Fruit fly (Drosophila melanogaster): ENCODE results near the gene CG13931.

The CG13931 gene

DNA sequence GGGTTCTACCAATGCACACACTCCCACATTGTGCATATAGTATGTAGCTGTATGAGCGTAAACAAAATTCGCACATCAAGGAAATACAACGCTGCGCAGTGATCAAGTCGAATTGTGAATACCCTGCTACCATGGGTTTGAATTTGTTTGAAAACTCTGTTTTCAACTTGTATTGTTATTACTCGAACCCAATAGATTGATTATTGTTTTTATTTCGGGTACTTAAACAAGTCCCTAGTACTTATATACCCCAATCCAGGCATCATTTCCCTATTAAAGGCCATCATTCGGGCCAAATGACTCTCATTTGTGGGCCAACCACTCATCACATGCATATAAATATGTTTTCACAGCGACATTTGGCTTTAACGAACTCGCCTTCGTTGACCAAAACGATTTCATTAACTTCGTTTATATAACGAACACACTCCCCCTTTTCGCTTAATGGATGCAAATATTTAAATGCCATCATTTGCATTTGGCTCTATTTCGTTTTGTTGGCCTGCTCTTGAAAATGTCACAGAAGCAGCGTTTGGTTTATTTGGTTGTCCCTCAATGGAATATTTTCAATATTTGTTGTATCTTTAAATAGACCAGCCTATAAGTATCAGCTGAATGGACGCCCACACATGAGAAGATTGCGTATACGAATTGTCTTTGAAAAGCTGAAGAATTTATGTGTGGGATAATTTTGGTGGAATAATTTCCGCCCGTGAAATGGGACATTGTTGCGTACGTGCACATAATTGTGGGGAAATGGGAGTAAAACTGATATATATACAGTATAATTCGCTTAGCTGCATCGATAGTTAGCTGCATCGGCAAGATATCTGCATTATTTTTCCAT, 38.1 kb upstream of the CG13931 start (continued):
- TF ChIP-seq topi (GFP tag; optimal IDR thresholded peaks at IDR 0.05) (peak; percentile 36), CG10669 (GFP tag; optimal IDR thresholded peaks at IDR 0.05) (no peak), lz (GFP tag; optimal IDR thresholded peaks at IDR 0.05) (peak; percentile 75), CG4318 (GFP tag; optimal IDR thresholded peaks at IDR 0.05) (no peak), CG9139 (GFP tag; optimal IDR thresholded peaks at IDR 0.05) (no peak), Hr38 (GFP tag; optimal IDR thresholded peaks at IDR 0.05) (no peak), Ets96B (tag; optimal IDR thresholded peaks at IDR 0.05) (no peak), fkh (GFP tag; optimal IDR thresholded peaks at IDR 0.05) (peak; percentile 14), Eip93F (GFP tag; optimal IDR thresholded peaks at IDR 0.05) (no peak), CG11762 (GFP tag; optimal IDR thresholded peaks at IDR 0.05; ENCODE audit: insufficient read depth) (no peak), dsx (GFP tag; optimal IDR thresholded peaks at IDR 0.05; ENCODE audit: poor library complexity, severe bottlenecking) (no peak), Gug (GFP tag; IDR thresholded peaks at IDR 0.05) (peak; percentile 50)

DNA sequence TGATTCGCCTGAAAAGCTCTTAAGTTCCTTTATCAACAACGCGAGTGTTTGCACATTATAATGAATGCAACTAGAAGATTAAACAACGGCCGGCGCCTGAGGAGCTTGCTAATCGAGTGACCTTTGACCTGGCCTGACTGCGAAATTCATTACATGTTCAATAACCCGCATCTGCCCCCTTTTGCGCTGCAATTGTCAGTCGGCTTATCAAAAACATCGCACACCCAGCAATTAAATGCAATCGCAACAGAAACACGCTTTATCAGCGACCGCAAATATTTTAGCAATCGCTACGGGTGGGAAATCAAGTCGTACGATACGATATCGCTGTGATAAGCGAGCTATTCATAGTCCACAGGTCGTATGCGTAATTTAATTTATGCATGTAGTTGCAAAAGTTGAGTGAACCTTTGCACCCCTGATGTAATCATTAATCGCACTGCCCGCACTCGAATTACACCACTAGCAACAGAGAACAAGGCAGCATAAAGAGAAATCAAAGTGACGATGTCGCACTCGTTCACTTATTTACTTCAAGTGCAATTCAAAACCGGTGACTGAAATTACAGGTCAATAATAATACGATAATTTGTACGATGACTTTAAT, 37.4 kb upstream of the CG13931 start:
- TF ChIP-seq Met (GFP tag; optimal IDR thresholded peaks at IDR 0.05) = no peak
- TF ChIP-seq CG6163 (GFP tag; IDR thresholded peaks at IDR 0.05) = 0 out of 3 replicates have a peak, but pooled peaks have one; percentile 14
- no peak for TF ChIP-seq spab (GFP tag; optimal IDR thresholded peaks at IDR 0.05)
- peak; percentile 38 for TF ChIP-seq CG6276 (GFP tag; optimal IDR thresholded peaks at IDR 0.05)
- peak; percentile 81 for TF ChIP-seq vri (GFP tag; optimal IDR thresholded peaks at IDR 0.05)
- TF ChIP-seq CG15336 (GFP tag; IDR thresholded peaks at IDR 0.05) = 0 out of 2 replicates have a peak, but pooled peaks have one; percentile 15
- peak; percentile 96 for TF ChIP-seq svp (GFP tag)
- TF ChIP-seq eg (GFP tag; IDR thresholded peaks at IDR 0.05) = 0 out of 3 replicates have a peak, but pooled peaks have one; percentile 16
- peak in 1 of 2 experiments; percentile 37 for TF ChIP-seq ss (GFP tag; optimal IDR thresholded peaks at IDR 0.05)

DNA sequence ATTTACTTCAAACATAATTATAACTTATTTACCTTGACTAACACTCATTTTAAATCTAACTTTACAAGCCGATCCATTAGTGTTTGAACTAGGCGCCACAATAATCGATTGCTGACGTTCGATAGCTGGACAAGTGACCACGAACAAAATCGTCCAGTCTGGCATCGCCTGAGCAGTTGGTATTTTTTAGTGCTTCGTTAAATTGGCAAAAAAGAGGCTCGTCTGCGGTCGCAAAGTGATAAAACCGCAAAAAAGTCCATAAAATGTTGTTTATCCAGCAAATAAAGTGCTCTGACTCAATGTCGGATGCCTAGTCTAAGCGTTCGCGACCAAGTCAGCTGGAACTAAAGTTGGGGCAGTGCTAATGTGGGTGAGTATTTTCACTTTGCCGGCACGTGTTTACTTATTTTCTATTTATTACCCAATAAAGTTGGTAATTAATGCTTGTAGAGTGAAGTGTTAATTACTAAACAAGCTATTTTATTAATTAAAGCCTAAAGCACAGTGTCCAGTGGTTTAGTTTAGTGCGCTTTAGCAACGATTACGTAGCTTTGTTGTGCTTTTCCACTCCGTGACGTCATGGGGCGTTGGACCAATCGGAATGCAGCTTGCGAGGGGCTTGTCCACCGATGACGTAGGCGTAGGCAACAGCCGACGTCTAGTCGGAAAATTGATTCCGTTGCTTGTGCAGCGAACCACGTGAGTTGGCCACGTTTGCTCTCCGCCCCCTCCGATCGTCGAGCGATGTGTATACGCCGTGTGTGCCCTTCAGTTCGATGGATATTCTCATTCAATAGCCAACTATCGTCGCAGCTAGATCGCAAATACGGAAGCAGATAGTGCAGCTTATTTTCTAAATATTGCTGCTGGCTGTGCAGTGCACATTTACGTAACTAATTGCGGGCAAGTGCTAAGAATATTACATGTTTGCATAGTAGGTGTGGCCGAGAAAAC, 36.4 kb upstream of the CG13931 start, which contains the start of gene Gk2:
Gene Gk2 (plus strand): TSS at position 33 of the 954 bp plus-strand sequence.
- TF ChIP-seq Gug (GFP tag; IDR thresholded peaks at IDR 0.05) (no peak), Eip78C (GFP tag) (peak; percentile 59), CG11902 (GFP tag; optimal IDR thresholded peaks at IDR 0.05) (no peak), topi (GFP tag; optimal IDR thresholded peaks at IDR 0.05) (no peak), Ets21C (GFP tag; optimal IDR thresholded peaks at IDR 0.05) (no peak), fd59A (GFP tag; optimal IDR thresholded peaks at IDR 0.05) (no peak), Sox102F (GFP tag; optimal IDR thresholded peaks at IDR 0.05) (no peak), CG10631 (GFP tag; optimal IDR thresholded peaks at IDR 0.05) (no peak), CG6163 (GFP tag; IDR thresholded peaks at IDR 0.05) (no peak), fkh (GFP tag; optimal IDR thresholded peaks at IDR 0.05) (peak; percentile 59), Lpt (GFP tag; optimal IDR thresholded peaks at IDR 0.05) (no peak), Eip75B (GFP tag; optimal IDR thresholded peaks at IDR 0.05) (no peak), CG16779 (tag; optimal IDR thresholded peaks at IDR 0.05) (no peak), Smox (GFP tag; optimal IDR thresholded peaks at IDR 0.05) (no peak), vri (GFP tag; optimal IDR thresholded peaks at IDR 0.05) (peak; percentile 31), CG32006 (GFP tag; optimal IDR thresholded peaks at IDR 0.05) (no peak), ss (GFP tag; optimal IDR thresholded peaks at IDR 0.05) (no peak), lz (GFP tag; optimal IDR thresholded peaks at IDR 0.05) (peak; percentile 6), achi (GFP tag; optimal IDR thresholded peaks at IDR 0.05) (no peak), CG9139 (GFP tag; optimal IDR thresholded peaks at IDR 0.05) (no peak), CG3032 (tag; optimal IDR thresholded peaks at IDR 0.05) (no peak)
